Fruit fly (Drosophila melanogaster) whole organism, prepupa: ENCODE measurements around the gene CG11550.
A peak's percentile ranks its signal among the peaks of the same experiment; 100 is the strongest.

ENCODE experiments used
- Blimp-1 ChIP-seq: fragments of 200-800 bp; sonication (Bioruptor generic); optimal IDR thresholded peaks from 3 replicates; lab custom pipeline; 2017; ENCODE audit warnings: missing biosample characterization, missing genetic modification characterization, mild to moderate bottlenecking, moderate library complexity, missing genetic modification reagents
- CG10631 ChIP-seq: fragments of 200-800 bp; sonication (Bioruptor generic); optimal IDR thresholded peaks from 2 replicates; lab custom pipeline; 2016; ENCODE audit warnings: missing biosample characterization, missing genetic modification characterization
- CG10669 ChIP-seq: fragments of 200-800 bp; sonication (Bioruptor generic); optimal IDR thresholded peaks from 3 replicates; lab custom pipeline; 2018; ENCODE audit warnings: missing biosample characterization, mild to moderate bottlenecking, missing genetic modification characterization, moderate library complexity
- CG11294 ChIP-seq: fragments of 200-800 bp; sonication (Bioruptor generic); IDR thresholded peaks from 2 replicates; pipeline ENCODE4 v1.3.6; 2022; ENCODE audit warnings: missing biosample characterization, missing genetic modification characterization
- CG15336 ChIP-seq: fragments of 200-800 bp; sonication (Bioruptor generic); IDR thresholded peaks from 2 replicates; pipeline ENCODE4 v1.3.6; 2022; ENCODE audit warnings: missing biosample characterization, missing genetic modification characterization
- CG1621 ChIP-seq: fragments of 200-800 bp; sonication (Bioruptor generic); optimal IDR thresholded peaks from 3 replicates; lab custom pipeline; 2018; ENCODE audit warnings: missing biosample characterization, mild to moderate bottlenecking, missing genetic modification characterization
- CG16779 ChIP-seq: fragments of 200-800 bp; sonication (Bioruptor generic); optimal IDR thresholded peaks from 3 replicates; lab custom pipeline; 2017; ENCODE audit warnings: missing biosample characterization, mild to moderate bottlenecking, missing genetic modification characterization
- CG3032 ChIP-seq: fragments of 200-800 bp; optimal IDR thresholded peaks from 2 replicates; lab custom pipeline; 2019; ENCODE audit warnings: missing biosample characterization, mild to moderate bottlenecking, missing genetic modification characterization, moderate library complexity
- CG31627 ChIP-seq: fragments of 200-800 bp; sonication (Bioruptor generic); optimal IDR thresholded peaks from 3 replicates; lab custom pipeline; 2016; ENCODE audit warnings: missing biosample characterization, missing genetic modification characterization
- CG32006 ChIP-seq: fragments of 200-800 bp; sonication (Bioruptor generic); optimal IDR thresholded peaks from 3 replicates; lab custom pipeline; 2017; ENCODE audit warnings: missing biosample characterization, mild to moderate bottlenecking, missing genetic modification characterization
- CG34406 ChIP-seq: fragments of 200-800 bp; sonication (Bioruptor generic); optimal IDR thresholded peaks from 3 replicates; lab custom pipeline; 2016; ENCODE audit warnings: missing biosample characterization, missing genetic modification characterization
- CG4318 ChIP-seq: fragments of 200-800 bp; sonication (Bioruptor generic); optimal IDR thresholded peaks from 3 replicates; lab custom pipeline; 2017; ENCODE audit warnings: missing biosample characterization, mild to moderate bottlenecking, missing genetic modification characterization
- CG6163 ChIP-seq: fragments of 200-800 bp; sonication (Bioruptor generic); IDR thresholded peaks from 3 replicates; pipeline ENCODE4 v1.3.6; 2022; ENCODE audit warnings: missing biosample characterization, missing genetic modification characterization
- CG6276 ChIP-seq: fragments of 200-800 bp; sonication (Bioruptor generic); optimal IDR thresholded peaks from 2 replicates; lab custom pipeline; 2017; ENCODE audit warnings: missing biosample characterization, mild to moderate bottlenecking, missing genetic modification characterization
- CG6808 ChIP-seq: fragments of 200-800 bp; sonication (Bioruptor generic); optimal IDR thresholded peaks from 3 replicates; lab custom pipeline; 2017; ENCODE audit warnings: missing biosample characterization, missing genetic modification characterization, mild to moderate bottlenecking, moderate library complexity, missing genetic modification reagents
- CG6854 ChIP-seq: fragments of 200-800 bp; sonication (Bioruptor generic); optimal IDR thresholded peaks from 2 replicates; lab custom pipeline; 2017; ENCODE audit warnings: missing biosample characterization, mild to moderate bottlenecking, missing genetic modification characterization
- CG7368 ChIP-seq: fragments of 200-800 bp; sonication (Bioruptor generic); optimal IDR thresholded peaks from 3 replicates; lab custom pipeline; 2016; ENCODE audit warnings: missing biosample characterization, missing genetic modification characterization
- CG8119 ChIP-seq: fragments of 200-800 bp; sonication (Bioruptor generic); IDR thresholded peaks from 3 replicates; pipeline ENCODE4 v1.3.6; 2022; ENCODE audit warnings: missing biosample characterization, missing genetic modification characterization
- CG8319 ChIP-seq: fragments of 200-800 bp; sonication (Bioruptor generic); optimal IDR thresholded peaks from 3 replicates; lab custom pipeline; 2016; ENCODE audit warnings: missing biosample characterization, missing genetic modification characterization
- CG8632 ChIP-seq: fragments of 200-800 bp; sonication (Bioruptor generic); optimal IDR thresholded peaks from 3 replicates; lab custom pipeline; 2016; ENCODE audit warnings: missing biosample characterization, missing genetic modification characterization
- Eip75B ChIP-seq: fragments of 200-800 bp; sonication (Bioruptor generic); optimal IDR thresholded peaks from 3 replicates; lab custom pipeline; 2016; ENCODE audit warnings: missing biosample characterization, missing genetic modification characterization
- Eip93F ChIP-seq: fragments of 200-800 bp; sonication (Bioruptor generic); optimal IDR thresholded peaks from 2 replicates; lab custom pipeline; 2016; ENCODE audit warnings: missing biosample characterization, mild to moderate bottlenecking, missing genetic modification characterization
- Gug ChIP-seq: fragments of 200-800 bp; sonication (Bioruptor generic); IDR thresholded peaks from 2 replicates; pipeline ENCODE4 v1.3.6; 2022; ENCODE audit warnings: missing biosample characterization, missing genetic modification characterization
- Hr38 ChIP-seq: sonication (Bioruptor generic); optimal IDR thresholded peaks from 2 replicates; lab custom pipeline; 2016; ENCODE audit warnings: missing biosample characterization, missing genetic modification characterization
- Hr4 ChIP-seq: fragments of 200-800 bp; sonication (Bioruptor generic); optimal IDR thresholded peaks from 3 replicates; lab custom pipeline; 2016; ENCODE audit warnings: missing biosample characterization, missing genetic modification characterization
- Lpt ChIP-seq: fragments of 200-800 bp; sonication (Bioruptor generic); optimal IDR thresholded peaks from 3 replicates; lab custom pipeline; 2016; ENCODE audit warnings: missing biosample characterization, missing genetic modification characterization
- Met ChIP-seq: fragments of 200-800 bp; sonication (Bioruptor generic); optimal IDR thresholded peaks from 3 replicates; lab custom pipeline; 2016; ENCODE audit warnings: missing biosample characterization, missing genetic modification characterization
- Smox ChIP-seq: fragments of 200-800 bp; sonication (Bioruptor generic); optimal IDR thresholded peaks from 3 replicates; lab custom pipeline; 2016; ENCODE audit warnings: missing biosample characterization, missing genetic modification characterization
- Sox102F ChIP-seq: fragments of 200-800 bp; sonication (Bioruptor generic); optimal IDR thresholded peaks from 2 replicates; lab custom pipeline; 2016; ENCODE audit warnings: missing biosample characterization, mild to moderate bottlenecking, missing genetic modification characterization
- Sox14 ChIP-seq: fragments of 200-800 bp; sonication (Bioruptor generic); optimal IDR thresholded peaks from 3 replicates; lab custom pipeline; 2016; ENCODE audit warnings: missing biosample characterization, missing genetic modification characterization
- Sox15 ChIP-seq: fragments of 200-800 bp; sonication (Bioruptor generic); optimal IDR thresholded peaks from 3 replicates; lab custom pipeline; 2016; ENCODE audit warnings: missing biosample characterization, missing genetic modification characterization
- achi ChIP-seq: fragments of 200-800 bp; sonication (Bioruptor generic); optimal IDR thresholded peaks from 3 replicates; lab custom pipeline; 2016; ENCODE audit warnings: missing biosample characterization, missing genetic modification characterization
- acj6 ChIP-seq: fragments of 200-800 bp; sonication (Bioruptor generic); optimal IDR thresholded peaks from 3 replicates; lab custom pipeline; 2016; ENCODE audit warnings: missing biosample characterization, missing genetic modification characterization
- cyc ChIP-seq: fragments of 200-800 bp; sonication (Bioruptor generic); optimal IDR thresholded peaks from 3 replicates; lab custom pipeline; 2016; ENCODE audit warnings: missing biosample characterization, missing genetic modification characterization
- dac ChIP-seq: fragments of 200-800 bp; sonication (Bioruptor generic); optimal IDR thresholded peaks from 2 replicates; lab custom pipeline; 2017; ENCODE audit warnings: missing biosample characterization, mild to moderate bottlenecking, missing genetic modification characterization
- dsx ChIP-seq: fragments of 200-800 bp; optimal IDR thresholded peaks from 3 replicates; lab custom pipeline; 2019; ENCODE audit warnings: missing biosample characterization, mild to moderate bottlenecking, missing genetic modification characterization, moderate library complexity; ENCODE audit not compliant: poor library complexity, severe bottlenecking
- eg ChIP-seq: fragments of 200-800 bp; sonication (Bioruptor generic); IDR thresholded peaks from 3 replicates; pipeline ENCODE4 v1.3.6; 2022; ENCODE audit warnings: missing biosample characterization, missing genetic modification characterization
- esn ChIP-seq: fragments of 200-800 bp; sonication (Bioruptor generic); optimal IDR thresholded peaks from 2 replicates; lab custom pipeline; 2016; ENCODE audit warnings: missing biosample characterization, mild to moderate bottlenecking, missing genetic modification characterization, moderate library complexity
- fd59A ChIP-seq: fragments of 200-800 bp; sonication (Bioruptor generic); optimal IDR thresholded peaks from 2 replicates; lab custom pipeline; 2017; ENCODE audit warnings: missing biosample characterization, mild to moderate bottlenecking, missing genetic modification characterization, missing genetic modification reagents
- fd85E ChIP-seq: fragments of 200-800 bp; sonication (Bioruptor generic); optimal IDR thresholded peaks from 3 replicates; lab custom pipeline; 2016; ENCODE audit warnings: missing biosample characterization, missing genetic modification characterization
- fkh ChIP-seq: fragments of 200-800 bp; sonication (Bioruptor generic); optimal IDR thresholded peaks from 3 replicates; lab custom pipeline; 2017; ENCODE audit warnings: missing biosample characterization, mild to moderate bottlenecking, missing genetic modification characterization, moderate library complexity
- net ChIP-seq: fragments of 200-800 bp; sonication (Bioruptor generic); optimal IDR thresholded peaks from 3 replicates; lab custom pipeline; 2016; ENCODE audit warnings: missing biosample characterization, missing genetic modification characterization
- salr ChIP-seq, 2 experiments: fragments of 200-800 bp; sonication (Bioruptor generic); optimal IDR thresholded peaks; 3 replicates each; lab custom pipeline; 2016 to 2018; ENCODE audit warnings: missing biosample characterization in 2 of 2, missing genetic modification characterization in 2 of 2, mild to moderate bottlenecking in 1 of 2
- spab ChIP-seq: fragments of 200-800 bp; sonication (Bioruptor generic); optimal IDR thresholded peaks from 2 replicates; lab custom pipeline; 2017; ENCODE audit warnings: missing biosample characterization, mild to moderate bottlenecking, missing genetic modification characterization, missing genetic modification reagents
- ss ChIP-seq, 2 experiments: fragments of 200-800 bp; sonication (Bioruptor generic); optimal IDR thresholded peaks; 2 replicates in 1 of 2; 3 replicates in 1 of 2; lab custom pipeline; 2017 to 2018; ENCODE audit warnings: mild to moderate bottlenecking in 2 of 2, missing biosample characterization in 2 of 2, missing genetic modification characterization in 2 of 2, moderate library complexity in 1 of 2
- topi ChIP-seq: fragments of 200-800 bp; sonication (Bioruptor generic); optimal IDR thresholded peaks from 3 replicates; lab custom pipeline; 2016; ENCODE audit warnings: missing biosample characterization, missing genetic modification characterization
- vri ChIP-seq: fragments of 200-800 bp; sonication (Bioruptor generic); optimal IDR thresholded peaks from 3 replicates; lab custom pipeline; 2016; ENCODE audit warnings: missing biosample characterization, mild to moderate bottlenecking, missing genetic modification characterization

CG11550 gene

DNA sequence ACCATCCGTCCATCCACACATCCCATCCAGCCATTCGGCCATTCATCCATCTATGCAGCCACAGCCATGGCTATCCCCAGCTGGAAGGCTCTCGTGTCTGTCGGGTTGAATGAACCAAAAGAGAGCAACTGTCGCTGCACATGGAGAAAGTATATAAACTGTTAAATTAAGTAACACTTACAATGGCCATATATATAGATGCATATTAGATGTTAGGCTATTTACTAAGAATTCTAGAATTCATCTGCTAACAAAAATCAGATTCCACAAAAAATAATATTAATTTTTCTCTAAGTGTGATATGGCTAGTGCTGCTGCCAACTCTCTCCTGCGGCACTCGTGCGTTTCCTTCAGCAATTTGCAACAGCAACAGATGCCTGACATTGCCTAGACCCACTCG lies 20.5 kb upstream of the CG11550 start (continued):
- TF ChIP-seq achi (GFP tag; lab: Kevin White, UChicago): peak; percentile 67
- peak; percentile 68 for TF ChIP-seq Eip75B (GFP tag; lab: Kevin White, UChicago)
- peak; percentile 49 for TF ChIP-seq dsx (GFP tag; lab: Kevin White, UChicago)
- peak; percentile 76 for TF ChIP-seq Sox14
- TF ChIP-seq CG8119 (GFP tag; lab: Robert Waterston, UW): peak; percentile 88
- peak; percentile 74; the same call in 2 of the 3 replicates for TF ChIP-seq eg (GFP tag; lab: Robert Waterston, UW)
- TF ChIP-seq Blimp-1 (GFP tag; lab: Kevin White, UChicago): no peak

- TF ChIP-seq fd59A (GFP tag; lab: Kevin White, UChicago): peak; percentile 88
- TF ChIP-seq CG1621 (tag; lab: Kevin White, UChicago): peak; percentile 87
- peak; percentile 86 for TF ChIP-seq acj6 (GFP tag; lab: Kevin White, UChicago)
- peak; percentile 77 for TF ChIP-seq CG6854 (GFP tag; lab: Kevin White, UChicago)
- TF ChIP-seq eg (GFP tag; lab: Robert Waterston, UW): peak; percentile 35; the same call in 1 of the 3 replicates
- TF ChIP-seq Sox15 (GFP tag; lab: Kevin White, UChicago): peak; percentile 77
- TF ChIP-seq Lpt: peak; percentile 46
- TF ChIP-seq Gug: peak; percentile 57
- TF ChIP-seq Eip75B (GFP tag; lab: Kevin White, UChicago): peak; percentile 92
- TF ChIP-seq CG16779 (tag; lab: Kevin White, UChicago): peak; percentile 60
- peak; percentile 90 for TF ChIP-seq CG6808 (GFP tag; lab: Kevin White, UChicago)
- TF ChIP-seq Hr4: peak; percentile 53
- peak; percentile 92 for TF ChIP-seq CG6163 (GFP tag; lab: Robert Waterston, UW)
- peak; percentile 87 for TF ChIP-seq achi (GFP tag; lab: Kevin White, UChicago)
- TF ChIP-seq CG34406 (GFP tag; lab: Kevin White, UChicago): peak; percentile 82
- TF ChIP-seq esn (GFP tag; lab: Kevin White, UChicago): peak; percentile 95
- peak; percentile 91 for TF ChIP-seq dsx (GFP tag; lab: Kevin White, UChicago)
- TF ChIP-seq CG10631 (GFP tag; lab: Kevin White, UChicago): peak; percentile 89
- peak; percentile 95 for TF ChIP-seq topi (GFP tag; lab: Kevin White, UChicago)
- TF ChIP-seq ss (GFP tag; optimal IDR thresholded peaks at IDR 0.05; lab: Kevin White, UChicago): peak; percentile 91 to 92
- peak; percentile 95 for TF ChIP-seq vri (GFP tag; lab: Kevin White, UChicago)
- TF ChIP-seq Smox (GFP tag; lab: Kevin White, UChicago): peak; percentile 91
- TF ChIP-seq dac (GFP tag; lab: Kevin White, UChicago): no peak
- peak; percentile 88 for TF ChIP-seq Eip93F (GFP tag; lab: Kevin White, UChicago)
- TF ChIP-seq spab: peak; percentile 92
- peak; percentile 56; the same call in 1 of the 3 replicates for TF ChIP-seq CG8119 (GFP tag; lab: Robert Waterston, UW)
- TF ChIP-seq CG31627 (GFP tag; lab: Kevin White, UChicago): peak; percentile 94
- peak; percentile 7 for TF ChIP-seq CG6276 (GFP tag; lab: Kevin White, UChicago)
- TF ChIP-seq CG4318: no peak
- TF ChIP-seq CG3032 (tag; lab: Kevin White, UChicago): peak; percentile 92
- peak; percentile 93 for TF ChIP-seq Sox102F (GFP tag; lab: Kevin White, UChicago)
- peak; percentile 78 for TF ChIP-seq CG7368
- TF ChIP-seq CG32006 (GFP tag; lab: Kevin White, UChicago): peak; percentile 33
- no peak for TF ChIP-seq CG11294
- TF ChIP-seq Hr38: no peak
- peak; percentile 96 for TF ChIP-seq cyc (GFP tag; lab: Kevin White, UChicago)
- TF ChIP-seq CG10669 (GFP tag; lab: Kevin White, UChicago): peak; percentile 92
- peak; percentile 95 for TF ChIP-seq Met
- peak; percentile 63 to 87 for TF ChIP-seq salr (GFP tag; optimal IDR thresholded peaks at IDR 0.05; lab: Kevin White, UChicago)
- peak; percentile 80 for TF ChIP-seq CG8319 (GFP tag; lab: Kevin White, UChicago)
- peak; percentile 24; the same call in 1 of the 2 replicates for TF ChIP-seq CG15336 (GFP tag; lab: Robert Waterston, UW)
- TF ChIP-seq net (GFP tag; lab: Kevin White, UChicago): peak; percentile 65
- peak; percentile 45 for TF ChIP-seq fd85E (GFP tag; lab: Kevin White, UChicago)
- TF ChIP-seq fkh (GFP tag; lab: Kevin White, UChicago): no peak
- TF ChIP-seq CG8632 (GFP tag; lab: Kevin White, UChicago): peak; percentile 79
These were observed 18.6 kb upstream of the CG11550 start for dm6 chr3R:31698143-31698776.
